Fruit fly (Drosophila melanogaster) whole organism, prepupa: ENCODE measurements around the gene CG33235.
A peak's percentile ranks its signal among the peaks of the same experiment; 100 is the strongest.

Experiments
- Blimp-1 ChIP-seq: fragments of 200-800 bp; sonication (Bioruptor generic); optimal IDR thresholded peaks from 3 replicates; lab custom pipeline; 2017; ENCODE audit warnings: missing biosample characterization, missing genetic modification characterization, mild to moderate bottlenecking, moderate library complexity, missing genetic modification reagents
- CG10631 ChIP-seq: fragments of 200-800 bp; sonication (Bioruptor generic); optimal IDR thresholded peaks from 2 replicates; lab custom pipeline; 2016; ENCODE audit warnings: missing biosample characterization, missing genetic modification characterization
- CG10669 ChIP-seq: fragments of 200-800 bp; sonication (Bioruptor generic); optimal IDR thresholded peaks from 3 replicates; lab custom pipeline; 2018; ENCODE audit warnings: missing biosample characterization, mild to moderate bottlenecking, missing genetic modification characterization, moderate library complexity
- CG11294 ChIP-seq: fragments of 200-800 bp; sonication (Bioruptor generic); IDR thresholded peaks from 2 replicates; pipeline ENCODE4 v1.3.6; 2022; ENCODE audit warnings: missing biosample characterization, missing genetic modification characterization
- CG11762 ChIP-seq: fragments of 200-800 bp; sonication (Bioruptor generic); optimal IDR thresholded peaks from 3 replicates; lab custom pipeline; 2016; ENCODE audit warnings: missing biosample characterization, missing genetic modification characterization; ENCODE audit not compliant: insufficient read depth
- CG11902 ChIP-seq: fragments of 200-800 bp; sonication (Bioruptor generic); optimal IDR thresholded peaks from 3 replicates; lab custom pipeline; 2016; ENCODE audit warnings: missing biosample characterization, missing genetic modification characterization
- CG16779 ChIP-seq: fragments of 200-800 bp; sonication (Bioruptor generic); optimal IDR thresholded peaks from 3 replicates; lab custom pipeline; 2017; ENCODE audit warnings: missing biosample characterization, mild to moderate bottlenecking, missing genetic modification characterization
- CG31627 ChIP-seq: fragments of 200-800 bp; sonication (Bioruptor generic); optimal IDR thresholded peaks from 3 replicates; lab custom pipeline; 2016; ENCODE audit warnings: missing biosample characterization, missing genetic modification characterization
- CG32006 ChIP-seq: fragments of 200-800 bp; sonication (Bioruptor generic); optimal IDR thresholded peaks from 3 replicates; lab custom pipeline; 2017; ENCODE audit warnings: missing biosample characterization, mild to moderate bottlenecking, missing genetic modification characterization
- CG34406 ChIP-seq: fragments of 200-800 bp; sonication (Bioruptor generic); optimal IDR thresholded peaks from 3 replicates; lab custom pipeline; 2016; ENCODE audit warnings: missing biosample characterization, missing genetic modification characterization
- CG3919 ChIP-seq: fragments of 200-800 bp; sonication (Bioruptor generic); optimal IDR thresholded peaks from 3 replicates; lab custom pipeline; 2016; ENCODE audit warnings: missing biosample characterization, missing genetic modification characterization
- CG4318 ChIP-seq: fragments of 200-800 bp; sonication (Bioruptor generic); optimal IDR thresholded peaks from 3 replicates; lab custom pipeline; 2017; ENCODE audit warnings: missing biosample characterization, mild to moderate bottlenecking, missing genetic modification characterization
- CG6276 ChIP-seq: fragments of 200-800 bp; sonication (Bioruptor generic); optimal IDR thresholded peaks from 2 replicates; lab custom pipeline; 2017; ENCODE audit warnings: missing biosample characterization, mild to moderate bottlenecking, missing genetic modification characterization
- CG6792 ChIP-seq: fragments of 200-800 bp; sonication (Bioruptor generic); optimal IDR thresholded peaks from 3 replicates; lab custom pipeline; 2016; ENCODE audit warnings: missing biosample characterization, missing genetic modification characterization
- CG6808 ChIP-seq: fragments of 200-800 bp; sonication (Bioruptor generic); optimal IDR thresholded peaks from 3 replicates; lab custom pipeline; 2017; ENCODE audit warnings: missing biosample characterization, missing genetic modification characterization, mild to moderate bottlenecking, moderate library complexity, missing genetic modification reagents
- CG8119 ChIP-seq: fragments of 200-800 bp; sonication (Bioruptor generic); IDR thresholded peaks from 3 replicates; pipeline ENCODE4 v1.3.6; 2022; ENCODE audit warnings: missing biosample characterization, missing genetic modification characterization
- CG8632 ChIP-seq: fragments of 200-800 bp; sonication (Bioruptor generic); optimal IDR thresholded peaks from 3 replicates; lab custom pipeline; 2016; ENCODE audit warnings: missing biosample characterization, missing genetic modification characterization
- CG9139 ChIP-seq: fragments of 200-800 bp; sonication (Bioruptor generic); optimal IDR thresholded peaks from 3 replicates; lab custom pipeline; 2017; ENCODE audit warnings: missing biosample characterization, mild to moderate bottlenecking, missing genetic modification characterization
- Eip75B ChIP-seq: fragments of 200-800 bp; sonication (Bioruptor generic); optimal IDR thresholded peaks from 3 replicates; lab custom pipeline; 2016; ENCODE audit warnings: missing biosample characterization, missing genetic modification characterization
- Eip78C ChIP-seq: fragments of 200-800 bp; sonication (Bioruptor generic); peaks from one replicate; lab custom pipeline; 2016; ENCODE audit warnings: missing biosample characterization, missing genetic modification characterization
- Eip93F ChIP-seq: fragments of 200-800 bp; sonication (Bioruptor generic); optimal IDR thresholded peaks from 2 replicates; lab custom pipeline; 2016; ENCODE audit warnings: missing biosample characterization, mild to moderate bottlenecking, missing genetic modification characterization
- Ets21C ChIP-seq: fragments of 200-800 bp; sonication (Bioruptor generic); optimal IDR thresholded peaks from 3 replicates; lab custom pipeline; 2016; ENCODE audit warnings: missing biosample characterization, missing genetic modification characterization
- Ets96B ChIP-seq: fragments of 200-800 bp; optimal IDR thresholded peaks from 2 replicates; lab custom pipeline; 2019; ENCODE audit warnings: missing biosample characterization, mild to moderate bottlenecking, missing genetic modification characterization, moderate library complexity
- Gug ChIP-seq: fragments of 200-800 bp; sonication (Bioruptor generic); IDR thresholded peaks from 2 replicates; pipeline ENCODE4 v1.3.6; 2022; ENCODE audit warnings: missing biosample characterization, missing genetic modification characterization
- Hr39 ChIP-seq: fragments of 200-800 bp; sonication (Bioruptor generic); optimal IDR thresholded peaks from 2 replicates; lab custom pipeline; 2016; ENCODE audit warnings: missing biosample characterization, missing genetic modification characterization
- Hr4 ChIP-seq: fragments of 200-800 bp; sonication (Bioruptor generic); optimal IDR thresholded peaks from 3 replicates; lab custom pipeline; 2016; ENCODE audit warnings: missing biosample characterization, missing genetic modification characterization
- Lpt ChIP-seq: fragments of 200-800 bp; sonication (Bioruptor generic); optimal IDR thresholded peaks from 3 replicates; lab custom pipeline; 2016; ENCODE audit warnings: missing biosample characterization, missing genetic modification characterization
- Met ChIP-seq: fragments of 200-800 bp; sonication (Bioruptor generic); optimal IDR thresholded peaks from 3 replicates; lab custom pipeline; 2016; ENCODE audit warnings: missing biosample characterization, missing genetic modification characterization
- Sox15 ChIP-seq: fragments of 200-800 bp; sonication (Bioruptor generic); optimal IDR thresholded peaks from 3 replicates; lab custom pipeline; 2016; ENCODE audit warnings: missing biosample characterization, missing genetic modification characterization
- achi ChIP-seq: fragments of 200-800 bp; sonication (Bioruptor generic); optimal IDR thresholded peaks from 3 replicates; lab custom pipeline; 2016; ENCODE audit warnings: missing biosample characterization, missing genetic modification characterization
- acj6 ChIP-seq: fragments of 200-800 bp; sonication (Bioruptor generic); optimal IDR thresholded peaks from 3 replicates; lab custom pipeline; 2016; ENCODE audit warnings: missing biosample characterization, missing genetic modification characterization
- dac ChIP-seq: fragments of 200-800 bp; sonication (Bioruptor generic); optimal IDR thresholded peaks from 2 replicates; lab custom pipeline; 2017; ENCODE audit warnings: missing biosample characterization, mild to moderate bottlenecking, missing genetic modification characterization
- dsx ChIP-seq: fragments of 200-800 bp; optimal IDR thresholded peaks from 3 replicates; lab custom pipeline; 2019; ENCODE audit warnings: missing biosample characterization, mild to moderate bottlenecking, missing genetic modification characterization, moderate library complexity; ENCODE audit not compliant: poor library complexity, severe bottlenecking
- eg ChIP-seq: fragments of 200-800 bp; sonication (Bioruptor generic); IDR thresholded peaks from 3 replicates; pipeline ENCODE4 v1.3.6; 2022; ENCODE audit warnings: missing biosample characterization, missing genetic modification characterization
- fd59A ChIP-seq: fragments of 200-800 bp; sonication (Bioruptor generic); optimal IDR thresholded peaks from 2 replicates; lab custom pipeline; 2017; ENCODE audit warnings: missing biosample characterization, mild to moderate bottlenecking, missing genetic modification characterization, missing genetic modification reagents
- fd85E ChIP-seq: fragments of 200-800 bp; sonication (Bioruptor generic); optimal IDR thresholded peaks from 3 replicates; lab custom pipeline; 2016; ENCODE audit warnings: missing biosample characterization, missing genetic modification characterization
- fkh ChIP-seq: fragments of 200-800 bp; sonication (Bioruptor generic); optimal IDR thresholded peaks from 3 replicates; lab custom pipeline; 2017; ENCODE audit warnings: missing biosample characterization, mild to moderate bottlenecking, missing genetic modification characterization, moderate library complexity
- net ChIP-seq: fragments of 200-800 bp; sonication (Bioruptor generic); optimal IDR thresholded peaks from 3 replicates; lab custom pipeline; 2016; ENCODE audit warnings: missing biosample characterization, missing genetic modification characterization
- pdm3 ChIP-seq: fragments of 200-800 bp; sonication (Bioruptor generic); optimal IDR thresholded peaks from 3 replicates; lab custom pipeline; 2016; ENCODE audit warnings: missing biosample characterization, missing genetic modification characterization
- svp ChIP-seq: fragments of 200-800 bp; sonication (Bioruptor generic); peaks from one replicate; lab custom pipeline; 2016; ENCODE audit warnings: missing biosample characterization, missing genetic modification characterization
- topi ChIP-seq: fragments of 200-800 bp; sonication (Bioruptor generic); optimal IDR thresholded peaks from 3 replicates; lab custom pipeline; 2016; ENCODE audit warnings: missing biosample characterization, missing genetic modification characterization
- vri ChIP-seq: fragments of 200-800 bp; sonication (Bioruptor generic); optimal IDR thresholded peaks from 3 replicates; lab custom pipeline; 2016; ENCODE audit warnings: missing biosample characterization, mild to moderate bottlenecking, missing genetic modification characterization

CG33235 gene

dm6 chrX:11454189-11454882 lies 37.0 kb downstream of the CG33235 start, which contains the start of the genes Evi5 and HP5 (continued):
- TF ChIP-seq CG11902 (GFP tag; lab: Kevin White, UChicago), result peak; percentile 9
- no peak for TF ChIP-seq fd59A (GFP tag; lab: Kevin White, UChicago)
- TF ChIP-seq pdm3 (GFP tag; lab: Kevin White, UChicago), result no peak
- peak; percentile 22 for TF ChIP-seq CG10669 (GFP tag; lab: Kevin White, UChicago)
- TF ChIP-seq topi (GFP tag; lab: Kevin White, UChicago), result peak; percentile 34
- no peak for TF ChIP-seq CG6276
- TF ChIP-seq CG31627, result peak; percentile 55
- TF ChIP-seq acj6 (GFP tag; lab: Kevin White, UChicago), result peak; percentile 71
- no peak for TF ChIP-seq CG32006 (GFP tag; lab: Kevin White, UChicago)
- TF ChIP-seq CG10631 (GFP tag; lab: Kevin White, UChicago), result peak; percentile 32
- no peak for TF ChIP-seq Blimp-1 (GFP tag; lab: Kevin White, UChicago)
- peak; percentile 51 for TF ChIP-seq Met (GFP tag; lab: Kevin White, UChicago)
- TF ChIP-seq Eip75B (GFP tag; lab: Kevin White, UChicago), result no peak
- TF ChIP-seq achi, result no peak
- peak; percentile 13 for TF ChIP-seq Sox15 (GFP tag; lab: Kevin White, UChicago)
- no peak for TF ChIP-seq Ets96B (tag; lab: Kevin White, UChicago)
- TF ChIP-seq dac, result peak; percentile 22
- TF ChIP-seq CG34406 (GFP tag; lab: Kevin White, UChicago), result no peak
- no peak for TF ChIP-seq CG6808 (GFP tag; lab: Kevin White, UChicago)
- TF ChIP-seq Gug (GFP tag; lab: Robert Waterston, UW), result peak; percentile 47
- no peak for TF ChIP-seq net
- TF ChIP-seq Ets21C (GFP tag; lab: Kevin White, UChicago), result peak; percentile 29
- TF ChIP-seq CG11762 (GFP tag; lab: Kevin White, UChicago), result no peak
- peak; percentile 17 for TF ChIP-seq CG3919
- no peak for TF ChIP-seq CG8632
- peak; percentile 13 for TF ChIP-seq vri (GFP tag; lab: Kevin White, UChicago)
- TF ChIP-seq CG6792 (GFP tag; lab: Kevin White, UChicago), result no peak
- peak; percentile 22 for TF ChIP-seq CG4318 (GFP tag; lab: Kevin White, UChicago)
- TF ChIP-seq Hr39, result peak; percentile 48
- peak; percentile 48 for TF ChIP-seq Hr4
- peak; percentile 72; the same call in 2 of the 3 replicates for TF ChIP-seq eg (GFP tag; lab: Robert Waterston, UW)
- peak; percentile 27 for TF ChIP-seq Eip93F (GFP tag; lab: Kevin White, UChicago)
- TF ChIP-seq CG9139 (GFP tag; lab: Kevin White, UChicago), result no peak
- peak; percentile 84 for TF ChIP-seq svp (GFP tag; lab: Kevin White, UChicago)
- no peak for TF ChIP-seq fkh (GFP tag; lab: Kevin White, UChicago)
- TF ChIP-seq fd85E, result no peak

DNA sequence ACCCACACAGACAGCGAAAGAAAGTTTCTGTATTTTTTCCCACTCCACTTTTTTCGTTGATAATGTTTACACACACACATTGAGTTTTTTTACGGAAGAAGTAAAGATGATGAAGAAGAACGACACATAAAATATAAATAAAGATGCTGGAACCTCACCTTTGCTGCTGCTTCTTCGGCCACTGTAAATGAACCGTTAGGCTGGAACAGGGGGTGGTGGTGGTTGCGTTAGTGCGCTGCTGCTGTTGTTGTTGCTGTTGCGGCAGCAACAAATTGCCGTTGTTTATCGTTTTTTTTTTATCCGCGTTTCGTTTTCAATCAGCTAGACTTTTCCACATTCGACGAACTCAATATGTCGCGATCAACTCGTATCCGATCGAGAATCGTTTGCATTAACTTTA lies 37.7 kb downstream of the CG33235 start:
- TF ChIP-seq CG11902 (GFP tag; lab: Kevin White, UChicago), result no peak
- TF ChIP-seq Eip78C (GFP tag; lab: Kevin White, UChicago), result no peak
- TF ChIP-seq Sox15 (GFP tag; lab: Kevin White, UChicago), result no peak
- TF ChIP-seq pdm3 (GFP tag; lab: Kevin White, UChicago), result no peak
- no peak for TF ChIP-seq CG11294 (GFP tag; lab: Robert Waterston, UW)
- TF ChIP-seq Ets21C (GFP tag; lab: Kevin White, UChicago), result no peak
- TF ChIP-seq CG8119 (GFP tag; lab: Robert Waterston, UW), result no peak
- TF ChIP-seq CG16779 (tag; lab: Kevin White, UChicago), result no peak
- TF ChIP-seq topi (GFP tag; lab: Kevin White, UChicago), result no peak
- TF ChIP-seq Lpt (GFP tag; lab: Kevin White, UChicago), result no peak
- TF ChIP-seq Ets96B (tag; lab: Kevin White, UChicago), result no peak
- TF ChIP-seq Eip75B (GFP tag; lab: Kevin White, UChicago), result no peak
- no peak for TF ChIP-seq CG6792 (GFP tag; lab: Kevin White, UChicago)
- no peak for TF ChIP-seq CG10669 (GFP tag; lab: Kevin White, UChicago)
- TF ChIP-seq Hr39, result no peak
- no peak for TF ChIP-seq dsx (GFP tag; lab: Kevin White, UChicago)
- TF ChIP-seq net, result no peak
- no peak for TF ChIP-seq CG8632
- TF ChIP-seq CG11762 (GFP tag; lab: Kevin White, UChicago), result no peak
